Fruit fly (Drosophila melanogaster) ovary, adult (tissue): ENCODE measurements around the gene Vps45.

Source experiments
- CG17801 ChIP-seq: fragments of 200-800 bp; optimal IDR thresholded peaks from 2 replicates; lab custom pipeline; 2019; ENCODE audit warnings: missing biosample characterization, mild to moderate bottlenecking, missing genetic modification characterization, moderate library complexity; ENCODE audit not compliant: partially characterized antibody

The Vps45 gene

DNA sequence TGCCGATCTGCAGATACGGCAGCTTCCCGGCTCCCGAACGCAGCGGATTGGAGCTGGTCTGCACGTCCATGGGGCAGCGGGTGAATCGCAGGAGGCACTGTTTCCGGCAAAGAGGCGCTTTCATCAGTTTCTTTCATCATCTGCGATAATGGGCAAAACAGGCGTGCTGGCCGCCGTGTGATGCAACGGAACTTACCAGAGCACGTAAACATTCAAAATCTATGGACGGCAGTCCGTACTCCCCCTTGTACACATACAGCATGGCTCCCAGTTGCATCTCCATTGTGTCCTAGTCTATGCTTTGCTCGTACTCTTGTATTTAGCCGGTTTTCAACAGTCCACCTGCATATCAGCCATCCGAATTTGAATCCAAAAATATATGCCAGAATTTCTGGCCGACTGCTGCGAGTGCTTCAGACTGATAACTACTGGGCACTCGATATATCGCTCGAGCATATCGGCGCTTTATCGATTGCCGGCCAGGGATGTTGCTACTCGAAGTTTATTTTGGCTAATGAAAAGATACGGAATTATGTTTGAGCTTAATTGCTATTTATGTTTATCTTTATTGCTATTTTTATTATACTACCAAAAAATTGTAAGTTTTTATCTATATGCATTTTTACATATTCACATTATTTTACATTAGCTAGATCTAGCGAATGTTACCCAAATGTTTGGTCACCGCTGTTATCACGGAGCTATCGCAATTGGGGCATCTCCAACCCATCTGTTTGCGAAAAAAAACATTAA lies at the start of gene Vps45, which contains the start of gene CG9393:
TSS of gene Vps45 (plus strand) at position 685 of the 753 bp plus-strand sequence.
TSS of gene CG9393 (minus strand) at position 434 of the 753 bp plus-strand sequence.
- TF ChIP-seq CG17801 (GFP tag; lab: Kevin White, UChicago), result peak; percentile 15

DNA sequence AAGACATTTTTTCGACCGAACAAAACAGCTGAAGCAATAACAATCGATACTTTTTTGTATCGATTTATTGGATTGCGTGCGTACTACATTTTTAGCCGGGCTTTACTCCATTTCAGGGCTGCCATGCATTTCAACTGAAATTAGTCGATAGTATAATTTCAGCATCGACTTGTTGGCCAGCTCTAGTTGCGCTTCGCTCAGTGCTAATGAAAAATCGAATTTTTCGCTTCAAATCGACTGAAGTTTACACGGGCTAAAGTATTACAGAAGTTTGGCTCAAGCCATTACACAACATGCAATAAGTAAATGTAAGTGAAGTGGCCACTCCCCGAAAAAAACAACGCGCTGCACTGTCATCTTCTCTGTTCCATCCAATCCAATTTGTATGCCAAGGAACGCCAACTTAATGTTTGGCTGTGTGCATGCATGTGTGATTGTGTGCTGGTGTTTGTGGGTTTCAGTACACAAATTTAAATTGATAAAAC lies 47.8 kb upstream of the Vps45 start, which contains the start of the genes mRpL47, CG8176 and Kdm3:
TSS of gene mRpL47 (minus strand) at position 49 of the 485 bp plus-strand sequence.
TSS of gene CG8176 (plus strand) at position 148 of the 485 bp plus-strand sequence.
TSS of gene Kdm3 (plus strand) at position 148 of the 485 bp plus-strand sequence.
- peak; percentile 34 for TF ChIP-seq CG17801 (GFP tag; lab: Kevin White, UChicago)

DNA sequence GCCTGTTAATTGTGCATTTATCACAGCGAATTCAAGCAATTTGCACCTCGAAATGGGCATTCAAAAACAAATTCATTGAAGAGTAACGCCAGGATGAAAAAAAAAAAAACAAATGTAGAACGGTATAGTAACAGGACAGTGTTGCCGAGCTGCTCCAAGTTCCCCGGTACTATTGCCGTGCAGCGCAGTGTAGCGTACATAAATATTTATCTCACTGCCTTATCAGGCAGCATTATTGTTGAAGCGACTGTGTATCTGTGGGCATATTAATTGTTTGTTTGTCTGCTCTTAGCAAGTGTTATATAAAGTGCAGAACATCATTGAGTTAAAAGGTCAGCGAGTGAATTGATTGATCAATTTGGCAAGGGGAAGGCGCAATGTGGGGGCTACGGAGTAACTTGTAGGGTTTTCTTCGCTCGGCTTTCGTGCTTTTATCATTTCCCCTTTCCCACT lies 47.3 kb upstream of the Vps45 start:
- TF ChIP-seq CG17801 (GFP tag; lab: Kevin White, UChicago), result no peak

DNA sequence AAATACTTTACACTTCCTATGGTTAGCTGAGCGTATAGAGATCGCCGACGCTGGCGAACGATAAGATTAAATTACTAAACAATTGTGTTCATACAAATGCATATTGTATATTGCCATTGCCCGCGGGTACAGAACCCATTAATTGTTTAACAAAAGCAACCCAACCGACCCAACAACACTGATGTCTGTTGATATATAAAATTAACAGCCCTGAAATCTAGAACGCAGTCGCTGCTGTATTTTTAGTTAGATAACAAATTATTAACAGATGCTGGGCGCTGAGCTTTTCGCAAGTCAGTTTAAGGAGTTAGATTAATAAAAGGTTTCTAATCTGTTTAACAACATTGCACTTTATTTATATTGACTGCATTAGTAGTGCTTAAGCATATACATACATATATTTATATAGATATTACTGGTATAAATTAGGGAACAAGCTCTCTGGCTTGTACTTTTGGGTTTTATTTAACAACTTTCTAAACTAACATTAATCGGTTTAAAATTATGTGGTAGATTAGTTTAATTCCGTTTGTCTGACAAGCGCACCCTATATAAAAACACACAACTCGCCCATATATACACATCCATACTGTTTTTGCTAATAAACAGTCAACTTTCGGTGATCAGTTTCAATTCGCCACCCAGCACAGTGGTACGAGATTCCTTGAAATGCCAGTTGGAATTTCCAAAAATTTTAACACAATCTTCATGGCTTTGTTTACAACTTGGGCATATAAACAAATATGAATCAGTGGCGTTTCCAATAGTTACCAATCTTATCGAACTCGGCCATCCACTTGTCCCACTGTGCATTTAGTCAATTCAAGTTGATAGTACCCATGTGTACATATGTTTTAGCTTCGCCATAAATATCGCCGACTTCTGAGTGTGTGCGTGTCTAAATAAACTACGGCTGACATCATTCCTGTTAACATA lies 35.5 kb upstream of the Vps45 start:
- peak; percentile 71 for TF ChIP-seq CG17801 (GFP tag; lab: Kevin White, UChicago)

DNA sequence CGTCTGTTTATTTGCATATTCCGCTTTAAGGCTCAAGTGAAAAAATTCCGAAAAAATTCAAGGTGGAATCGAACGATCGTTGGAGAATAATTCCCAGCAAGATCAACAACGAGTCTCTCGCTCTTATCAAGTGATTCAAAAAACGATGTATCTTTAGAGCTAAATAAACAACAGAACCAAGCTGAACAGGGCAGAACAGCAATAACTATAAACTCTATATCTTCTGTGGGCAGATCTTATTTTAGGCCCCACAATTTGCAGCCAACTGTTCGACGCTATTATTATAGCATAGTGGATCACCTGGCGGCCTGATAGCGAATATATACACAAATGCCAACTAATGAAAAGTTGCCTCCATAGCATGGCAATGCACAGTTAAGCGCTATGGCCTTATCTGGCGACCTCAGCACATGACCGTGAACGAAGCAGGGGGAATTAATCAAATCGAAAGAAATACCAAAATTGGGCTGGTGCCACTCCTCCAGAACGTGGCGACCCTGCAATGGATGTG lies 34.3 kb upstream of the Vps45 start:
- no peak for TF ChIP-seq CG17801 (GFP tag; lab: Kevin White, UChicago)

DNA sequence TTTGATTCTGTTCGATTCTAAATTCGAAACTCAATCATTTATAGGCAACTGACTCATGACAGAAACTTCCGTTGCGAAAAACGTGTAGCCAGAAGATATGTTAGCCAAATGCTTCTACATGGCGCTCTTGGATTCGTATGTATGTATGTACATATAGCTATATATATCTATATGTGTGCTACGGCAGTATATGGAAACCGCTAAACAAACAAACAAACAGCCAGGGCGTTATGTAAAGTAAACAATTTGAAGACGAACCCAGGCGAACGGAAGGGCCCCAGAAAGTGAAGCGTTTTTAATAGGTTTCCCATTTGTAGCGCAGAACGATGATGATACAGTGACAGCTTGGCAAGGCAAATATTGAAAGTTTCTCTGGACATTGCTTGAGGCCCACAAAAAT lies 33.8 kb upstream of the Vps45 start:
- TF ChIP-seq CG17801 (GFP tag; lab: Kevin White, UChicago), result no peak

DNA sequence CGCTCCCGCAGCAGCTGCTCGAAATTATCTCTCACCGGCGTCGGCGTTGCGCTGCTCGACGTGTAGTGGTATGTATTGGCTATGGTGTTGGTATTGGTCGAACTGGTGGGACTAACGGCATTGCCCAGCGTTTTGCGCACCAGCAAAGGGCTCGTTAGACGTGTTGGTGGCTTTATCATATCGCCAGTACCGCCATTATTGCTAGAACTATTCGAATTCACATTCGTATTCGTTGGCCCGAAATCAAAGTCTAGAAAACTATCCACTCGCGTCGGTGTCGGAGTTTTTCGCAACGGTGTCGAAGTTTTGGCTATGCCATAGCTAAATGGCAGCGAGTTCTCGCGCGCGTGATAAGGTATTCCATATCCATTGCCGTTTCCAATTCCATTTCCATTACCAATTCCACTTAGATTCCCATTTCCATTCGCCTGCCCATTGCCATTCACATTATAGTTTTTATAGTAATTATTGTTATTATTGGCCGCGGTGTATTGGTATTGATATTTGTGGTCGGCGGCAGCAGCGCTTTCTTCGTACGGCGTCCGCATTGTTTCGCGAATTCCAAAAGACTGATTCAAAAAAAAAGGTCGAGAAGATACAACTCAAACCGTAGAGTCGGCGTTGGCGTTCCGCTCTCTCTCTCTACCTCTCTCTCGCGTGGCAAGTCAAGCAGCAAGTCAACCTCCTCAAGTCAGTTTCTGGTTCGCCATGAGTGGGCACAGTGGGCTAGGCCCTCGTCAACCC lies 31.1 kb upstream of the Vps45 start, which contains the start of gene by:
TSS of gene by (minus strand) at position 575 of the 744 bp plus-strand sequence.
- TF ChIP-seq CG17801 (GFP tag; lab: Kevin White, UChicago), result no peak

DNA sequence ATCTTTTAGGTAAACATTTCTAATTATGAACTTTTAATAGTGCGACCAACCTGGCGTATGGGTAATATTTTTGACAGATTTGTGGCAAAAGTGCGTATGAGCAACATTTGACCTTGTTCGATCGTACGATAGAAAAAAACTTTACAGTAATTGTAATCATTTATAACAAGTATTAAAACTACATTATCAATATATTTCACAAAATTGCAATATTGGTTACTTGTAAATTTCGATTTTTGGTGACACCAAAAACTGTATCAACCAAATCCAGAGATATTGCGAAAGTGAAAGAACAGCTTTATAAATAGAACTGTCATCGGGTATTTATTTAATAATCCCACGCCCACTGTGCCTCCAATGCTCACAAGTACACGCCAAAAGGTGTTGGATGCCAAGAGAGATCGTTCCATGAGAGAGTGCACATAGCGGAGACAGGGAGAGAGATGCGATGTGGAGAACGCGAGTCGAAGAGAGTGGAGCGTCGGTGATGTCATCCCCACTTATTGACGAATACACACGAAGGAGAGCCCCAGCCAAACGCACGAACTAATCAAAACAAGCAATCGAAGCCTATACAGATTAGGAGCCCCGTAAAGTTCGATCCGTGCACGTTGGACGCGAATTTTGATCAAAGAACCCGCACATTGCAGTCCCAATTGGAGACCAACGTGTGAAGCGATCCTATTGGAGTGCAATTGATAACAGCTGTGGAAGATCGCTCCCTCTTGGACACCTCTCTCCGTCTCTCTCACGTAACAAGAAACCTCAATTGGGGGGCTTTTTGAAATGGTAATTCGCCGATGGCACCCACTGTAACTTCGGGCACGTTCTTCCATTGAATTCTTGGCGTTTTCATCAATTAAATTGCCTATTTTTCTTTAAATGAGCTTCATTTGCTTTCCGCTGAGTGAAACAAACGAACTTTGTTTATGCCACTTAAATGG lies 30.3 kb upstream of the Vps45 start:
- TF ChIP-seq CG17801 (GFP tag; lab: Kevin White, UChicago), result peak; percentile 77

DNA sequence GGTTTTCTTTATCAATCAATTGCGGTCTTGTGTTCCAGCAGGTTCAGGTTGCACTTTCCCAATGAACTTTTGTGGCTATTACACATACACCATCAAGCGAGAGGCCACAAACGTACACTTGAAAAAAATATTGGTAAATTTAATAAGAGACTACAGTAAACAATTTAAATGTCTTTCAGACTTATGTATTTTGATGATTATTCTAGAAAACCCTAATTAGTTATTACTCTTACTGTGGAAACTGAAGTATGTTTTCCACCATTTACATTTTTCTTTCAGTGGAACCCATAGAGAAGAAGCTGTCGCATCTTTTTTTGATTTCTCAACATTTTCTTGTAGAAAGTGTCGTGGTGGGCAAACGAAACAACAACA lies 29.6 kb upstream of the Vps45 start:
- peak; percentile 72 for TF ChIP-seq CG17801 (GFP tag; lab: Kevin White, UChicago)

DNA sequence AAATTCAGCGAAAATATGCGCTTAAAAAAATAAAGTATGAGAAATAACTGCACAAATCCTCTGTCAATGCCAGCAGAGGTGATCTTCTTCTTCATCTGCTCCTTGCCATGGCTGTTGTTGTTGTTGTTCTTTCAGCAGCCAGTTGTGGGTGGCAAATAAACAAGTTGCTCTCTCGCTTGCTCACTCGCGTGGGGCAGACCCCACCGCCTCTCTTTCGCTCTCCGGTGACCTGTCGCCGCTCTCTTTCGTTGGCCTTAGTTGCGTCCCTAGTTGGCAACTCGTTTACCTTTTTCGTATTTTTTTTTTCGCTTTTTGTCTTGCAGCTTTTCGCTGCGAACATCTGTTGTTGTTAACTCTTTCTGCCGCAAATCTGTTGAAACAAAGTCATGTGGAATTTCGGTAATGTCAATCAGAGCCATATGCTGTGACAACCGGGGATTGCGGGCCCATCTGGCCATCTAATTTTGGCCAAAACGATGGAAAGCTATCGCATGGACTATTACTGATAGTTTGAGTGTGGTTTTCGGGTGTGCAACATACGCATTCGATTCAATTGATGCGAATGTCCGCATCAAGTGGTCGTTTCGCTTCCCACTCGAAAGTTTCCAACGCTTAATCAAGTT lies 29.0 kb upstream of the Vps45 start:
- no peak for TF ChIP-seq CG17801 (GFP tag; lab: Kevin White, UChicago)

DNA sequence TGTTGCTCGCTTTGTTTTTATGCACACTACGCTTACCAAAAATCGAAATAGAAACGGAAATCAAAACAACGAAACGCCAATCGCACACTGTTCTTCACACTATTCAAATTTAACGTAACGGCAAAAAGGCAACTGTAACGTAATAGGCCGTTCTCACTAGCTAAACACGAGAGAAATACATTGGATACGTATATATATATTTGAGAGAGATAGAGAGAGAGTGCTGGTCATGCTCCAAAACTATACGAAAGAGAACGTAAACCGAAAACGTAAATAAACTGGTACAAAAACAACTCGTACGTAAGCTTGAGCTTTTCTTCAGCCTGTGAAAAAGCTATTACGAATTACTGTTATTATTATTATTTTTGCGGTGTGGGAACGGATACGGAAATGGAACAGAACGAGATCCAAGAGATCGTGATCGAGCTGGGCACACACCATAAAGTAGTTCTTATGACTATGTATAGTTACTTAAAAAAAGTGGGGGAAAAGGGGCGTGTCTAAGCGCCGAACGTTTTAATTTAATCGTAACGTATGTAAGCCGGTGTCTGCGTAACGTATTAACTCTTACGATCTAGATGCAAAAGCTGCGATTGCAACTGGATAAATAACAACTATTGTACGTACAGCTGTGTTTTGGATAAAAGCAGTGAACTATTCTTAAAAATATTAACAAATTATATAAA lies 20.1 kb upstream of the Vps45 start:
- TF ChIP-seq CG17801 (GFP tag; lab: Kevin White, UChicago), result no peak

DNA sequence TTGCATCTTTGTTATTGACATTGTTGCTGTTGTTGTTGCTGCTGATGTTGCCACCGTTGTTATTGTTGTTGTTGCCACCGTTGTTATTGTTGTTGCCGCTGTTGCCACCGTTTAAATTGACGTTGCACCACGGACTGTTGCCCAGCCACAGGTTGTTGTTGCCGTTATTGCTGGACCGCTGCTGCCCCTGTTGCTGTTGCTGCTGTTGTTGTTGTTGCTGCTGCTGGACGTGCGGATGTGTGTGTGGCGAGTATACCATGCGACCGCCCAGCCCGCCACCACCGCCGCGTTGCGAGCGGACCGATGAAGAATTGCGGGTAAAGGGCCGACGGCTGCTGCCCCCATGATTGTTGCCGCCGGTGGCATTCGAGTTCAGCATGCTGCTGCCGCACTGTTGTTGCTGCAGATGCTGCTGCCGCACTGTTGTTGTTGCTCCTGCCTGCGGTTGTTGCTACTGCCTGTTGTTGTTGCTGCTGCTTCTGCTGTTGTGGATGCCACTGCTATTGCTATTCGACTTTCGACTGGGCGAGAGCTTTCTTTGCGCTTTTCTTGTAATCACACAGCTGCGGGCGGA lies 16.8 kb upstream of the Vps45 start:
- TF ChIP-seq CG17801 (GFP tag; lab: Kevin White, UChicago), result no peak
